Worm (Caenorhabditis elegans) whole organism, L4 larva: Measurements from ENCODE around the gene ZK616.65.

ENCODE experiments used
- ama-1 ChIP-seq: fragments of 150-350 bp; optimal IDR thresholded peaks from 2 replicates; lab custom pipeline; 2014; ENCODE audit warnings: inconsistent platforms, mixed read lengths
- hmg-1.1 ChIP-seq: fragments of 200-800 bp; sonication (Bioruptor generic); IDR thresholded peaks from 2 replicates; pipeline ENCODE4 v1.3.6; 2022; ENCODE audit warnings: missing genetic modification reagents, missing genetic modification characterization, missing compliant biosample characterization
- lin-13 ChIP-seq: fragments of 150-350 bp; optimal IDR thresholded peaks from 2 replicates; lab custom pipeline; 2014; ENCODE audit warnings: missing biosample characterization, missing genetic modification reagents, missing genetic modification characterization
- nhr-10 ChIP-seq: fragments of 150-350 bp; optimal IDR thresholded peaks from 2 replicates; lab custom pipeline; 2014; ENCODE audit warnings: missing biosample characterization, missing genetic modification characterization
- pqm-1 ChIP-seq: sonication (generic microtip); optimal IDR thresholded peaks from 2 replicates; lab custom pipeline; 2017; ENCODE audit warnings: missing biosample characterization, missing genetic modification characterization
- zag-1 ChIP-seq: fragments of 150-350 bp; optimal IDR thresholded peaks from 2 replicates; lab custom pipeline; 2014; ENCODE audit warnings: missing biosample characterization, missing genetic modification characterization

ce11 chrIV:5374946-5375345 is 36.1 kb downstream of the ZK616.65 start:
- TF ChIP-seq ama-1 (lab: Kevin White, UChicago) (no peak), nhr-10 (tag; lab: Kevin White, UChicago) (no peak), pqm-1 (tag; lab: Kevin White, UChicago) (no peak), lin-13 (GFP tag; lab: Kevin White, UChicago) (no peak), zag-1 (tag; lab: Kevin White, UChicago) (no peak), hmg-1.1 (GFP tag; lab: Robert Waterston, UW) (no peak)
